Fruit fly (Drosophila melanogaster) whole organism, larva: ENCODE measurements around the gene CG44088.

ENCODE experiments used
- noc ChIP-seq: fragments of 200-800 bp; sonication (Bioruptor generic); optimal IDR thresholded peaks from 3 replicates; lab custom pipeline; 2019; ENCODE audit warnings: missing biosample characterization, mild to moderate bottlenecking, missing genetic modification characterization, moderate library complexity

Gene CG44088

DNA sequence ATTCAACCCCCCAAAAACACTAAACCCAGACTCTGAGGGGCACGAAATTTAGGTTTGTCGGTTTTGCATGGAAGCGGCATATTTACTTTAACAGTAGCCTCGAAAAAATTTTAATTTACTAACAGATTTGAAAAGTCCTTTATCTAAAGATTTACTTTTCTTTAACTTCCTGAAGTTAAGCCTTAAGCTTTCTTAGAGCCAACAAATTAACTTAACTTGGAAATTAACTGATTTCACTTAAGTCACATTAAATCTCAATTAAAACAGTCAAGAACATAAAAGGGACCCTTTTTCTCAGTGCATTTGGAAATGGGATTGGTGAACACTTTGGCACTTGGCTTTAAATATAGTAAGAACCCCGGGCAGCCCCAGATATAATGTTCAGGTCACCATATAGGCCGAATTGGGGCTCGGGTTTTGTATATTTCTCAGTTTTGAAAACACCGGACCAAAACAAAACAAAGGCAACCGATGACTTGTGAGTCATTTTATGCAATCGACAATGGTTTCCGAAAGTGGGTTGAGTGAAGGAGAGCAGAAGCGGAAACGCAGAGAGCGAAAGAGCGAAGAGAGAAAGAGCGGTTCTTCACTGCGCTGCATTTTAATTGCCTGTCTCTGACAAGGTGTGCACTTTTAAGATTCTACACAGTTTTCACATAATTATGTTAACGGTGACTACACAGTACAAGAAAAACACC, 36.2 kb downstream of the CG44088 start:
- TF ChIP-seq noc (tag; lab: Kevin White, UChicago) = no peak

- peak; percentile 44 for TF ChIP-seq noc (tag; lab: Kevin White, UChicago)
These were observed 42.8 kb downstream of the CG44088 start, which contains the start of gene Nep2 for dm6 chr3R:4731828-4732657. Nep2 (minus strand) TSS chr3R:4731878.

- no peak for TF ChIP-seq noc (tag; lab: Kevin White, UChicago)
These were observed 43.8 kb downstream of the CG44088 start for dm6 chr3R:4731006-4731405.

dm6 chr3R:4728448-4728847, 46.4 kb downstream of the CG44088 start:
- no peak for TF ChIP-seq noc (tag; lab: Kevin White, UChicago)

DNA sequence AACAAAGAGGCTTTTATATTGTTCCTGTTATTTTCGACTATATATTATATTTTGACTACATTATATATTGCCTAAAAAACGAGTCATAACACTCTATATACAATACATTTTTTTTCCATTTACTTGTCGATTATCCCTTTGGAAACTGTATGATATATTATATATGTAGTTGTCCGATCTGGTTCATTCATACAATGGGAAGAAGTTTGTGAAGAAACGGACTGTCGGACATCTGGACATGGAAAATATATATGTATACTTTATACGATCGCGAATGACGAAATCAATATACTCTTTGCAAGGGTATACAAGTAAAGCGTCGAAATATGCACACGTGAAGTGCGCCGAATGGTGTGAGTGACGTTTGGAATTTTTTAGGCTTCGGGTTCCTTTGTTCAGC, 48.1 kb downstream of the CG44088 start:
- TF ChIP-seq noc (tag; lab: Kevin White, UChicago) = no peak

- TF ChIP-seq noc (tag; lab: Kevin White, UChicago) = no peak
These were observed 48.6 kb downstream of the CG44088 start for dm6 chr3R:4726294-4726693.

dm6 chr3R:4725349-4725748, 49.5 kb downstream of the CG44088 start:
- no peak for TF ChIP-seq noc (tag; lab: Kevin White, UChicago)
